Worm (Caenorhabditis elegans) whole organism, young adult: ENCODE measurements around the gene mcm-2.

ENCODE experiments used
- B0035.1 ChIP-seq: sonication (generic microtip); optimal IDR thresholded peaks from 2 replicates; lab custom pipeline; 2016; ENCODE audit warnings: missing genetic modification characterization, mild to moderate bottlenecking, missing compliant biosample characterization, missing genotype, missing genetic modification reagents
- D2030.7 ChIP-seq: fragments of 200-800 bp; sonication (Bioruptor generic); IDR thresholded peaks from 2 replicates; pipeline ENCODE4 v1.3.6; 2022; ENCODE audit warnings: missing genetic modification reagents, missing genetic modification characterization, missing compliant biosample characterization
- F33H1.4 ChIP-seq: fragments of 200-800 bp; sonication (Bioruptor generic); IDR thresholded peaks from 2 replicates; pipeline ENCODE4 v1.3.6; 2022; ENCODE audit warnings: missing genetic modification reagents, missing genetic modification characterization, missing compliant biosample characterization
- F55B11.4 ChIP-seq: sonication (generic microtip); optimal IDR thresholded peaks from 2 replicates; lab custom pipeline; 2016; ENCODE audit warnings: missing compliant biosample characterization, missing genetic modification characterization, borderline replicate concordance; ENCODE audit not compliant: insufficient read depth
- F57C9.4 ChIP-seq: sonication (generic microtip); optimal IDR thresholded peaks from 2 replicates; lab custom pipeline; 2017; ENCODE audit warnings: mild to moderate bottlenecking, missing genetic modification characterization, missing compliant biosample characterization
- T07F8.4 ChIP-seq: sonication (generic microtip); optimal IDR thresholded peaks from 2 replicates; lab custom pipeline; 2016; ENCODE audit warnings: mild to moderate bottlenecking, missing genetic modification characterization, moderate library complexity, missing compliant biosample characterization
- Y56A3A.18 ChIP-seq: fragments of 200-800 bp; sonication (Bioruptor generic); IDR thresholded peaks from 2 replicates; pipeline ENCODE4 v1.3.6; 2022; ENCODE audit warnings: missing genetic modification reagents, missing genetic modification characterization, missing compliant biosample characterization
- Y79H2A.3 ChIP-seq: fragments of 200-800 bp; sonication (Bioruptor generic); conservative IDR thresholded peaks from 2 replicates; pipeline ENCODE4 v1.3.6; 2022; ENCODE audit warnings: missing genetic modification reagents, missing genetic modification characterization, missing compliant biosample characterization
- ZK185.1 ChIP-seq: sonication (generic microtip); optimal IDR thresholded peaks from 2 replicates; lab custom pipeline; 2016; ENCODE audit warnings: mild to moderate bottlenecking, missing genetic modification characterization, missing compliant biosample characterization; ENCODE audit not compliant: poor library complexity, severe bottlenecking
- akir-1 ChIP-seq: fragments of 200-800 bp; sonication (Bioruptor generic); optimal IDR thresholded peaks from 2 replicates; lab custom pipeline; 2018; ENCODE audit warnings: mild to moderate bottlenecking, missing genetic modification characterization, moderate library complexity, missing compliant biosample characterization
- ama-1 ChIP-seq, 3 experiments: fragments of 150-350 bp in 1 of 3; sonication (generic microtip) in 2 of 3; optimal IDR thresholded peaks; 2 replicates each; lab custom pipeline; 2014 to 2018; ENCODE audit warnings: missing biosample characterization in 2 of 3, missing genetic modification characterization in 2 of 3, missing genetic modification reagents in 2 of 3
- aptf-3 ChIP-seq: fragments of 200-800 bp; sonication (Bioruptor generic); IDR thresholded peaks from 2 replicates; pipeline ENCODE4 v1.3.6; 2022; ENCODE audit warnings: missing genetic modification characterization, missing compliant biosample characterization
- athp-1 ChIP-seq: sonication (generic microtip); optimal IDR thresholded peaks from 2 replicates; lab custom pipeline; 2017; ENCODE audit warnings: mild to moderate bottlenecking, missing genetic modification characterization, missing compliant biosample characterization
- attf-6 ChIP-seq: fragments of 200-800 bp; sonication (Bioruptor generic); IDR thresholded peaks from 2 replicates; pipeline ENCODE4 v1.3.6; 2022; ENCODE audit warnings: missing genetic modification reagents, missing genetic modification characterization, missing compliant biosample characterization
- bed-1 ChIP-seq: fragments of 200-800 bp; sonication (Bioruptor generic); IDR thresholded peaks from 2 replicates; pipeline ENCODE4 v1.3.6; 2022; ENCODE audit warnings: missing genetic modification reagents, missing genetic modification characterization, missing compliant biosample characterization
- bed-2 ChIP-seq: fragments of 200-800 bp; sonication (Bioruptor generic); IDR thresholded peaks from 2 replicates; pipeline ENCODE4 v1.3.6; 2022; ENCODE audit warnings: missing genetic modification reagents, missing genetic modification characterization, missing compliant biosample characterization
- ceh-40 ChIP-seq: fragments of 200-800 bp; sonication (Bioruptor generic); IDR thresholded peaks from 2 replicates; pipeline ENCODE4 v1.3.6; 2022; ENCODE audit warnings: missing genetic modification characterization, missing compliant biosample characterization
- ceh-91 ChIP-seq: fragments of 200-800 bp; sonication (Bioruptor generic); IDR thresholded peaks from 2 replicates; pipeline ENCODE4 v1.3.6; 2022; ENCODE audit warnings: missing genetic modification reagents, missing genetic modification characterization, missing compliant biosample characterization
- dox-1 ChIP-seq: fragments of 200-800 bp; sonication (Bioruptor generic); IDR thresholded peaks from 2 replicates; pipeline ENCODE4 v1.3.6; 2022; ENCODE audit warnings: missing genetic modification reagents, missing genetic modification characterization, missing compliant biosample characterization
- dpff-1 ChIP-seq: sonication (generic microtip); optimal IDR thresholded peaks from 2 replicates; lab custom pipeline; 2017; ENCODE audit warnings: mild to moderate bottlenecking, missing genetic modification characterization, missing compliant biosample characterization
- fkh-3 ChIP-seq: sonication (generic microtip); optimal IDR thresholded peaks from 2 replicates; lab custom pipeline; 2016; ENCODE audit warnings: mild to moderate bottlenecking, missing genetic modification characterization, missing compliant biosample characterization
- him-1 ChIP-seq: sonication (generic microtip); optimal IDR thresholded peaks from 2 replicates; lab custom pipeline; 2016; ENCODE audit warnings: missing genotype, missing genetic modification reagents, missing genetic modification characterization, missing compliant biosample characterization
- hmg-1.2 ChIP-seq: fragments of 200-800 bp; sonication (Bioruptor generic); IDR thresholded peaks from 2 replicates; pipeline ENCODE4 v1.3.6; 2022; ENCODE audit warnings: missing genetic modification reagents, missing genetic modification characterization, missing compliant biosample characterization
- hmg-20 ChIP-seq: fragments of 200-800 bp; sonication (Bioruptor generic); IDR thresholded peaks from 2 replicates; pipeline ENCODE4 v1.3.6; 2022; ENCODE audit warnings: missing genetic modification reagents, missing genetic modification characterization, missing compliant biosample characterization
- let-526 ChIP-seq: fragments of 200-800 bp; sonication (Bioruptor generic); IDR thresholded peaks from 2 replicates; pipeline ENCODE4 v1.3.6; 2022; ENCODE audit warnings: missing genetic modification reagents, missing genetic modification characterization, missing compliant biosample characterization
- let-607 ChIP-seq, 2 experiments: fragments of 200-800 bp in 1 of 2; sonication (Bioruptor generic) in 1 of 2; sonication (generic microtip) in 1 of 2; optimal IDR thresholded peaks; 2 replicates each; lab custom pipeline; 2016 to 2018; ENCODE audit warnings: mild to moderate bottlenecking in 2 of 2, missing compliant biosample characterization in 2 of 2, missing genetic modification characterization in 2 of 2, moderate library complexity in 2 of 2, missing genotype in 1 of 2
- lin-40 ChIP-seq: sonication (generic microtip); optimal IDR thresholded peaks from 2 replicates; lab custom pipeline; 2016; ENCODE audit warnings: missing genetic modification characterization, mild to moderate bottlenecking, missing compliant biosample characterization, missing genotype, missing genetic modification reagents
- lsl-1 ChIP-seq: fragments of 200-800 bp; sonication (Bioruptor generic); optimal IDR thresholded peaks from 2 replicates; lab custom pipeline; 2018; ENCODE audit warnings: mild to moderate bottlenecking, missing genetic modification characterization, moderate library complexity, missing compliant biosample characterization
- mel-28 ChIP-seq: sonication (generic microtip); optimal IDR thresholded peaks from 2 replicates; lab custom pipeline; 2016; ENCODE audit warnings: borderline replicate concordance, mild to moderate bottlenecking, missing genetic modification characterization, missing compliant biosample characterization
- mes-4 ChIP-seq: sonication (generic microtip); optimal IDR thresholded peaks from 2 replicates; lab custom pipeline; 2016; ENCODE audit warnings: missing genotype, missing genetic modification characterization, missing compliant biosample characterization
- nfyb-1 ChIP-seq: fragments of 200-800 bp; sonication (Bioruptor generic); IDR thresholded peaks from 2 replicates; pipeline ENCODE4 v1.3.6; 2022; ENCODE audit warnings: missing genetic modification reagents, missing genetic modification characterization, missing compliant biosample characterization
- nhr-120 ChIP-seq: fragments of 200-800 bp; sonication (Bioruptor generic); IDR thresholded peaks from 2 replicates; pipeline ENCODE4 v1.3.6; 2022; ENCODE audit warnings: missing genetic modification characterization, missing compliant biosample characterization
- nhr-179 ChIP-seq: sonication (generic microtip); optimal IDR thresholded peaks from 2 replicates; lab custom pipeline; 2016; ENCODE audit warnings: mild to moderate bottlenecking, missing genetic modification characterization, missing compliant biosample characterization
- nhr-90 ChIP-seq: sonication (generic microtip); optimal IDR thresholded peaks from 2 replicates; lab custom pipeline; 2016; ENCODE audit warnings: missing genotype, mild to moderate bottlenecking, missing genetic modification characterization, missing compliant biosample characterization
- pbrm-1 ChIP-seq: fragments of 200-800 bp; sonication (Bioruptor generic); IDR thresholded peaks from 2 replicates; pipeline ENCODE4 v1.3.6; 2022; ENCODE audit warnings: missing genetic modification reagents, missing genetic modification characterization, missing compliant biosample characterization
- pha-4 ChIP-seq: fragments of 150-350 bp; sonication (generic microtip); optimal IDR thresholded peaks from 2 replicates; lab custom pipeline; 2014; ENCODE audit warnings: missing biosample characterization, missing genetic modification reagents, missing genetic modification characterization
- rec-8 ChIP-seq, 2 experiments: sonication (generic microtip); optimal IDR thresholded peaks; 2 replicates each; lab custom pipeline; 2016; ENCODE audit warnings: mild to moderate bottlenecking in 2 of 2, missing genetic modification characterization in 2 of 2, missing genetic modification reagents in 2 of 2, missing genotype in 2 of 2, missing biosample characterization in 1 of 2, missing compliant biosample characterization in 1 of 2, moderate library complexity in 1 of 2
- snpc-1.1 ChIP-seq: sonication (generic microtip); optimal IDR thresholded peaks from 2 replicates; lab custom pipeline; 2017; ENCODE audit warnings: missing genetic modification characterization, mild to moderate bottlenecking, missing compliant biosample characterization, antibody characterized with exemption, moderate library complexity, missing genotype, missing genetic modification reagents; ENCODE audit not compliant: insufficient read depth
- snpc-3.4 ChIP-seq: sonication (generic microtip); optimal IDR thresholded peaks from 2 replicates; lab custom pipeline; 2017; ENCODE audit warnings: missing genetic modification characterization, mild to moderate bottlenecking, missing compliant biosample characterization, antibody characterized with exemption, moderate library complexity, missing genotype, missing genetic modification reagents
- snpc-4 ChIP-seq, 5 experiments: fragments of 150-350 bp in 1 of 5; sonication (generic microtip) in 4 of 5; optimal IDR thresholded peaks; 2 replicates each; lab custom pipeline; 2014 to 2018; ENCODE audit warnings: missing genetic modification characterization in 5 of 5, missing biosample characterization in 3 of 5, antibody characterized with exemption in 2 of 5, mild to moderate bottlenecking in 2 of 5, missing compliant biosample characterization in 2 of 5, missing genotype in 2 of 5, moderate library complexity in 2 of 5, missing genetic modification reagents in 1 of 5
- sptf-2 ChIP-seq: fragments of 200-800 bp; sonication (Bioruptor generic); optimal IDR thresholded peaks from 2 replicates; lab custom pipeline; 2018; ENCODE audit warnings: mild to moderate bottlenecking, missing genetic modification characterization, missing compliant biosample characterization
- xnd-1 ChIP-seq: sonication (generic microtip); optimal IDR thresholded peaks from 2 replicates; lab custom pipeline; 2016; ENCODE audit warnings: missing genotype, missing genetic modification reagents, missing genetic modification characterization, missing compliant biosample characterization
- zfh-2 ChIP-seq: fragments of 200-800 bp; sonication (Bioruptor generic); conservative IDR thresholded peaks from 2 replicates; pipeline ENCODE4 v1.3.6; 2022; ENCODE audit warnings: missing genetic modification reagents, missing genetic modification characterization, missing compliant biosample characterization
- ztf-18 ChIP-seq: sonication (generic microtip); optimal IDR thresholded peaks from 2 replicates; lab custom pipeline; 2016; ENCODE audit warnings: missing genotype, mild to moderate bottlenecking, missing genetic modification characterization, missing compliant biosample characterization
- ztf-25 ChIP-seq: fragments of 200-800 bp; sonication (Bioruptor generic); IDR thresholded peaks from 2 replicates; pipeline ENCODE4 v1.3.6; 2022; ENCODE audit warnings: missing genetic modification reagents, missing genetic modification characterization, missing compliant biosample characterization

mcm-2 gene

ce11 chrII:12042108-12042960 lies 35.9 kb upstream of the mcm-2 start, which contains the start of gene ippk-1:
Gene ippk-1, plus strand, starts transcription at chrII:12042910.
- TF ChIP-seq F55B11.4 (tag; lab: Kevin White, UChicago) (no peak), Y56A3A.18 (GFP tag; lab: Robert Waterston, UW) (no peak), nfyb-1 (GFP tag; lab: Robert Waterston, UW) (no peak), lsl-1 (GFP tag; lab: Kevin White, UChicago) (peak; percentile 31), snpc-4 (GFP tag; optimal IDR thresholded peaks at IDR 0.05; lab: Kevin White, UChicago) (no peak), snpc-4 (tag; optimal IDR thresholded peaks at IDR 0.05; lab: Kevin White, UChicago) (no peak), athp-1 (no peak), fkh-3 (tag; lab: Kevin White, UChicago) (no peak), snpc-1.1 (no peak), bed-2 (GFP tag; lab: Robert Waterston, UW) (no peak), F33H1.4 (no peak), D2030.7 (GFP tag; lab: Robert Waterston, UW) (peak; percentile 41), attf-6 (GFP tag; lab: Robert Waterston, UW) (no peak), xnd-1 (tag; lab: Kevin White, UChicago) (no peak), B0035.1 (tag; lab: Kevin White, UChicago) (no peak), nhr-90 (tag; lab: Kevin White, UChicago) (no peak), let-607 (tag; optimal IDR thresholded peaks at IDR 0.05; lab: Kevin White, UChicago) (no peak), zfh-2 (GFP tag; lab: Robert Waterston, UW) (no peak), nhr-120 (GFP tag; lab: Robert Waterston, UW) (no peak), hmg-20 (no peak), ZK185.1 (no peak), T07F8.4 (tag; lab: Kevin White, UChicago) (no peak), lin-40 (tag; lab: Kevin White, UChicago) (peak; percentile 69), ceh-91 (GFP tag; lab: Robert Waterston, UW) (no peak), F57C9.4 (no peak), aptf-3 (no peak), dox-1 (GFP tag; lab: Robert Waterston, UW) (peak; percentile 61), sptf-2 (GFP tag; lab: Kevin White, UChicago) (no peak), nhr-179 (tag; lab: Kevin White, UChicago) (no peak), bed-1 (GFP tag; lab: Robert Waterston, UW) (no peak), him-1 (tag; lab: Kevin White, UChicago) (no peak), akir-1 (GFP tag; lab: Kevin White, UChicago) (no peak), snpc-3.4 (tag; lab: Kevin White, UChicago) (no peak), pbrm-1 (GFP tag; lab: Robert Waterston, UW) (no peak), ztf-18 (tag; lab: Kevin White, UChicago) (no peak), rec-8 (tag; optimal IDR thresholded peaks at IDR 0.05; lab: Kevin White, UChicago) (no peak), let-526 (GFP tag; lab: Robert Waterston, UW) (no peak), ceh-40 (GFP tag; lab: Robert Waterston, UW) (no peak), mes-4 (tag; lab: Kevin White, UChicago) (no peak), hmg-1.2 (GFP tag; lab: Robert Waterston, UW) (peak; percentile 30; the same call in 1 of the 2 replicates), pha-4 (tag; lab: Kevin White, UChicago) (no peak), dpff-1 (no peak), ama-1 (optimal IDR thresholded peaks at IDR 0.05; lab: Kevin White, UChicago) (no peak), ama-1 (GFP tag; optimal IDR thresholded peaks at IDR 0.05; lab: Kevin White, UChicago) (no peak), mel-28 (no peak), ztf-25 (no peak), Y79H2A.3 (GFP tag; lab: Robert Waterston, UW) (no peak)
